Fruit fly (Drosophila melanogaster): ENCODE results near the gene CG14435.

The CG14435 gene

DNA sequence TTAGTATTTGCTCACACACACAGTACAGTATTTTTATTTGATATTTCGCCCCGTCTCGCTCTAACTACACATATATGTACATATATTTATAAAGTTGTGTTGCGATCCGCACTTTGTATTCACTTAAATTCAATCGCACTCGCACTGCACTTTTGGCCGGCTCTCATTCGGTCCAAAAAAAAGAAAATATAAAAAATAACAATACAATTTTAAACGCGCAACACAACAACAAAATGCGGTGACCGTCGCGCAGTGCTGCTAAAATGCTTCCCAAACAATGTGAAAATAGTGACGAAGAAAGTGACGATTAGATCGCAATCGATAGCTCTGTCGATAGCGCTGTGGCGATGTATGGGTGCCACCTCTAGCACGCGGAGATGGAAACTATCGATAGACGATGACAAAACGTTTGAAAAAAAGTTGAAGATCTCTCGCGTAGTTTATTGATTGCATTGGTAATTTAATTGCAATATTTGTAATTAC is 40.4 kb downstream of the CG14435 start, which contains the start of the genes C3G and pod1 (continued):
- TF ChIP-seq tin (GFP tag; optimal IDR thresholded peaks at IDR 0.05) (peak; percentile 32), CG12391 (tag; optimal IDR thresholded peaks at IDR 0.05) (peak; percentile 58), chm (GFP tag; IDR thresholded peaks at IDR 0.05) (no peak), NC2β (GFP tag; optimal IDR thresholded peaks at IDR 0.05) (peak; percentile 47), fd64A (GFP tag; optimal IDR thresholded peaks at IDR 0.05) (no peak), HLH3B (GFP tag; IDR thresholded peaks at IDR 0.05) (no peak), slou (GFP tag; optimal IDR thresholded peaks at IDR 0.05) (peak; percentile 22), E2f2 (GFP tag; IDR thresholded peaks at IDR 0.05) (peak; percentile 78), CG3847 (GFP tag; IDR thresholded peaks at IDR 0.05) (peak; percentile 60), fd102C (GFP tag; optimal IDR thresholded peaks at IDR 0.05) (no peak), dysf (GFP tag; IDR thresholded peaks at IDR 0.05) (no peak), p53 (GFP tag; optimal IDR thresholded peaks at IDR 0.05) (peak; percentile 40), zen2 (GFP tag; IDR thresholded peaks at IDR 0.05; ENCODE audit: partially characterized antibody) (peak; percentile 96), Myb (GFP tag; optimal IDR thresholded peaks at IDR 0.05) (peak; percentile 65), fu2 (GFP tag; optimal IDR thresholded peaks at IDR 0.05) (peak; percentile 31), unc-4 (GFP tag; IDR thresholded peaks at IDR 0.05; ENCODE audit: partially characterized antibody) (peak; percentile 97), CG12219 (GFP tag; optimal IDR thresholded peaks at IDR 0.05) (no peak), nau (GFP tag; optimal IDR thresholded peaks at IDR 0.05) (no peak), Blimp-1 (GFP tag; optimal IDR thresholded peaks at IDR 0.05) (peak; percentile 22), CG4282 (GFP tag; optimal IDR thresholded peaks at IDR 0.05) (no peak), H15 (GFP tag; IDR thresholded peaks at IDR 0.05) (no peak), CHES-1-like (GFP tag; optimal IDR thresholded peaks at IDR 0.05) (peak; percentile 70), Rx (GFP tag; IDR thresholded peaks at IDR 0.05) (no peak), BEAF-32 (GFP tag; optimal IDR thresholded peaks at IDR 0.05) (peak; percentile 99), kah (GFP tag; optimal IDR thresholded peaks at IDR 0.05) (no peak), CG11695 (GFP tag; IDR thresholded peaks at IDR 0.05) (no peak), Aef1 (GFP tag; IDR thresholded peaks at IDR 0.05) (peak; percentile 77), CG10431 (GFP tag; optimal IDR thresholded peaks at IDR 0.05) (no peak), bcd (GFP tag; optimal IDR thresholded peaks at IDR 0.05) (peak; percentile 4), CG6272 (GFP tag; IDR thresholded peaks at IDR 0.05) (peak; percentile 49; the same call in 1 of the 2 replicates), CkIIα-i1 (GFP tag; IDR thresholded peaks at IDR 0.05) (no peak), MESR4 (GFP tag; optimal IDR thresholded peaks at IDR 0.05) (peak; percentile 68), CG11504 (tag; optimal IDR thresholded peaks at IDR 0.05) (peak; percentile 30), run (tag; optimal IDR thresholded peaks at IDR 0.05) (no peak), CG7357 (GFP tag; IDR thresholded peaks at IDR 0.05) (no peak), CG1832 (GFP tag; optimal IDR thresholded peaks at IDR 0.05) (no peak), phol (tag; optimal IDR thresholded peaks at IDR 0.05) (peak; percentile 53), Sin3A (optimal IDR thresholded peaks at IDR 0.05) (peak; percentile 75), CG6683 (GFP tag; optimal IDR thresholded peaks at IDR 0.05) (no peak), CG6791 (GFP tag; IDR thresholded peaks at IDR 0.05; ENCODE audit: partially characterized antibody) (peak; percentile 99), CG10959 (GFP tag; IDR thresholded peaks at IDR 0.05) (no peak), gce (GFP tag; IDR thresholded peaks at IDR 0.05) (no peak), insv (GFP tag; optimal IDR thresholded peaks at IDR 0.05) (no peak), da (GFP tag; optimal IDR thresholded peaks at IDR 0.05) (no peak), CG4424 (GFP tag; optimal IDR thresholded peaks at IDR 0.05) (peak; percentile 30), tap (tag; optimal IDR thresholded peaks at IDR 0.05) (no peak), lmd (GFP tag; IDR thresholded peaks at IDR 0.05) (no peak), C15 (GFP tag; IDR thresholded peaks at IDR 0.05) (no peak), CG15479 (GFP tag; optimal IDR thresholded peaks at IDR 0.05) (peak; percentile 82), CG17912 (GFP tag; optimal IDR thresholded peaks at IDR 0.05) (peak; percentile 11), Hey (tag; optimal IDR thresholded peaks at IDR 0.05) (no peak), Fer1 (GFP tag; optimal IDR thresholded peaks at IDR 0.05) (peak; percentile 15)

All from whole organism, embryonic.